Worm (Caenorhabditis elegans) whole organism, midembryonic: ENCODE results near the gene try-12.

Experiments
- flt-1 ChIP-seq: fragments of 200-800 bp; sonication (Bioruptor generic); IDR thresholded peaks from 2 replicates; pipeline ENCODE4 v1.3.6; 2022; ENCODE audit warnings: missing genetic modification characterization, missing compliant biosample characterization
- klf-2 ChIP-seq: fragments of 200-800 bp; sonication (Bioruptor generic); conservative IDR thresholded peaks from 2 replicates; pipeline ENCODE4 v1.3.6; 2022; ENCODE audit warnings: missing genetic modification reagents, missing genetic modification characterization, missing compliant biosample characterization
- med-1 ChIP-seq: sonication (generic microtip); optimal IDR thresholded peaks from 2 replicates; lab custom pipeline; 2017; ENCODE audit warnings: missing genetic modification characterization, mild to moderate bottlenecking, missing compliant biosample characterization, antibody characterized with exemption, missing genetic modification reagents; ENCODE audit not compliant: insufficient read depth
- ref-1 ChIP-seq: fragments of 200-800 bp; sonication (Bioruptor generic); conservative IDR thresholded peaks from 2 replicates; pipeline ENCODE4 v1.3.6; 2022; ENCODE audit warnings: missing genetic modification reagents, missing genetic modification characterization, missing compliant biosample characterization
- tab-1 ChIP-seq: fragments of 200-800 bp; sonication (Bioruptor generic); IDR thresholded peaks from 2 replicates; pipeline ENCODE4 v1.3.6; 2022; ENCODE audit warnings: missing genetic modification characterization, missing compliant biosample characterization
- ztf-23 ChIP-seq: fragments of 200-800 bp; sonication (Bioruptor generic); IDR thresholded peaks from 2 replicates; pipeline ENCODE4 v1.3.6; 2022; ENCODE audit warnings: missing genetic modification reagents, missing genetic modification characterization, missing compliant biosample characterization
- ztf-29 ChIP-seq: fragments of 200-800 bp; sonication (Bioruptor generic); IDR thresholded peaks from 2 replicates; pipeline ENCODE4 v1.3.6; 2022; ENCODE audit warnings: missing genetic modification reagents, missing genetic modification characterization, missing compliant biosample characterization

ce11 chrV:7472815-7473214, 23.7 kb downstream of the try-12 start, which contains the start of gene str-28:
- TF ChIP-seq tab-1 (GFP tag; lab: Robert Waterston, UW) (no peak), ztf-23 (GFP tag; lab: Robert Waterston, UW) (no peak), flt-1 (no peak), ref-1 (no peak), ztf-29 (GFP tag; lab: Robert Waterston, UW) (no peak), klf-2 (GFP tag; lab: Robert Waterston, UW) (no peak), med-1 (GFP tag; lab: Kevin White, UChicago) (no peak)
